Fruit fly (Drosophila melanogaster) whole organism, prepupa: ENCODE results near the gene INPP5E.

ENCODE experiments used
- Blimp-1 ChIP-seq: fragments of 200-800 bp; sonication (Bioruptor generic); optimal IDR thresholded peaks from 3 replicates; lab custom pipeline; 2017; ENCODE audit warnings: missing biosample characterization, missing genetic modification characterization, mild to moderate bottlenecking, moderate library complexity, missing genetic modification reagents
- CG10631 ChIP-seq: fragments of 200-800 bp; sonication (Bioruptor generic); optimal IDR thresholded peaks from 2 replicates; lab custom pipeline; 2016; ENCODE audit warnings: missing biosample characterization, missing genetic modification characterization
- CG10669 ChIP-seq: fragments of 200-800 bp; sonication (Bioruptor generic); optimal IDR thresholded peaks from 3 replicates; lab custom pipeline; 2018; ENCODE audit warnings: missing biosample characterization, mild to moderate bottlenecking, missing genetic modification characterization, moderate library complexity
- CG11294 ChIP-seq: fragments of 200-800 bp; sonication (Bioruptor generic); IDR thresholded peaks from 2 replicates; pipeline ENCODE4 v1.3.6; 2022; ENCODE audit warnings: missing biosample characterization, missing genetic modification characterization
- CG11762 ChIP-seq: fragments of 200-800 bp; sonication (Bioruptor generic); optimal IDR thresholded peaks from 3 replicates; lab custom pipeline; 2016; ENCODE audit warnings: missing biosample characterization, missing genetic modification characterization; ENCODE audit not compliant: insufficient read depth
- CG11902 ChIP-seq: fragments of 200-800 bp; sonication (Bioruptor generic); optimal IDR thresholded peaks from 3 replicates; lab custom pipeline; 2016; ENCODE audit warnings: missing biosample characterization, missing genetic modification characterization
- CG15336 ChIP-seq: fragments of 200-800 bp; sonication (Bioruptor generic); IDR thresholded peaks from 2 replicates; pipeline ENCODE4 v1.3.6; 2022; ENCODE audit warnings: missing biosample characterization, missing genetic modification characterization
- CG1621 ChIP-seq: fragments of 200-800 bp; sonication (Bioruptor generic); optimal IDR thresholded peaks from 3 replicates; lab custom pipeline; 2018; ENCODE audit warnings: missing biosample characterization, mild to moderate bottlenecking, missing genetic modification characterization
- CG32006 ChIP-seq: fragments of 200-800 bp; sonication (Bioruptor generic); optimal IDR thresholded peaks from 3 replicates; lab custom pipeline; 2017; ENCODE audit warnings: missing biosample characterization, mild to moderate bottlenecking, missing genetic modification characterization
- CG34406 ChIP-seq: fragments of 200-800 bp; sonication (Bioruptor generic); optimal IDR thresholded peaks from 3 replicates; lab custom pipeline; 2016; ENCODE audit warnings: missing biosample characterization, missing genetic modification characterization
- CG6163 ChIP-seq: fragments of 200-800 bp; sonication (Bioruptor generic); IDR thresholded peaks from 3 replicates; pipeline ENCODE4 v1.3.6; 2022; ENCODE audit warnings: missing biosample characterization, missing genetic modification characterization
- CG6276 ChIP-seq: fragments of 200-800 bp; sonication (Bioruptor generic); optimal IDR thresholded peaks from 2 replicates; lab custom pipeline; 2017; ENCODE audit warnings: missing biosample characterization, mild to moderate bottlenecking, missing genetic modification characterization
- CG6808 ChIP-seq: fragments of 200-800 bp; sonication (Bioruptor generic); optimal IDR thresholded peaks from 3 replicates; lab custom pipeline; 2017; ENCODE audit warnings: missing biosample characterization, missing genetic modification characterization, mild to moderate bottlenecking, moderate library complexity, missing genetic modification reagents
- CG6854 ChIP-seq: fragments of 200-800 bp; sonication (Bioruptor generic); optimal IDR thresholded peaks from 2 replicates; lab custom pipeline; 2017; ENCODE audit warnings: missing biosample characterization, mild to moderate bottlenecking, missing genetic modification characterization
- CG8119 ChIP-seq: fragments of 200-800 bp; sonication (Bioruptor generic); IDR thresholded peaks from 3 replicates; pipeline ENCODE4 v1.3.6; 2022; ENCODE audit warnings: missing biosample characterization, missing genetic modification characterization
- CG8319 ChIP-seq: fragments of 200-800 bp; sonication (Bioruptor generic); optimal IDR thresholded peaks from 3 replicates; lab custom pipeline; 2016; ENCODE audit warnings: missing biosample characterization, missing genetic modification characterization
- CG8632 ChIP-seq: fragments of 200-800 bp; sonication (Bioruptor generic); optimal IDR thresholded peaks from 3 replicates; lab custom pipeline; 2016; ENCODE audit warnings: missing biosample characterization, missing genetic modification characterization
- Eip75B ChIP-seq: fragments of 200-800 bp; sonication (Bioruptor generic); optimal IDR thresholded peaks from 3 replicates; lab custom pipeline; 2016; ENCODE audit warnings: missing biosample characterization, missing genetic modification characterization
- Eip78C ChIP-seq: fragments of 200-800 bp; sonication (Bioruptor generic); peaks from one replicate; lab custom pipeline; 2016; ENCODE audit warnings: missing biosample characterization, missing genetic modification characterization
- Eip93F ChIP-seq: fragments of 200-800 bp; sonication (Bioruptor generic); optimal IDR thresholded peaks from 2 replicates; lab custom pipeline; 2016; ENCODE audit warnings: missing biosample characterization, mild to moderate bottlenecking, missing genetic modification characterization
- Ets21C ChIP-seq: fragments of 200-800 bp; sonication (Bioruptor generic); optimal IDR thresholded peaks from 3 replicates; lab custom pipeline; 2016; ENCODE audit warnings: missing biosample characterization, missing genetic modification characterization
- Ets96B ChIP-seq: fragments of 200-800 bp; optimal IDR thresholded peaks from 2 replicates; lab custom pipeline; 2019; ENCODE audit warnings: missing biosample characterization, mild to moderate bottlenecking, missing genetic modification characterization, moderate library complexity
- Hr39 ChIP-seq: fragments of 200-800 bp; sonication (Bioruptor generic); optimal IDR thresholded peaks from 2 replicates; lab custom pipeline; 2016; ENCODE audit warnings: missing biosample characterization, missing genetic modification characterization
- Hr4 ChIP-seq: fragments of 200-800 bp; sonication (Bioruptor generic); optimal IDR thresholded peaks from 3 replicates; lab custom pipeline; 2016; ENCODE audit warnings: missing biosample characterization, missing genetic modification characterization
- Met ChIP-seq: fragments of 200-800 bp; sonication (Bioruptor generic); optimal IDR thresholded peaks from 3 replicates; lab custom pipeline; 2016; ENCODE audit warnings: missing biosample characterization, missing genetic modification characterization
- OdsH ChIP-seq: fragments of 200-800 bp; sonication (Bioruptor generic); optimal IDR thresholded peaks from 3 replicates; lab custom pipeline; 2016; ENCODE audit warnings: missing biosample characterization, missing genetic modification characterization
- Sox102F ChIP-seq: fragments of 200-800 bp; sonication (Bioruptor generic); optimal IDR thresholded peaks from 2 replicates; lab custom pipeline; 2016; ENCODE audit warnings: missing biosample characterization, mild to moderate bottlenecking, missing genetic modification characterization
- Sox14 ChIP-seq: fragments of 200-800 bp; sonication (Bioruptor generic); optimal IDR thresholded peaks from 3 replicates; lab custom pipeline; 2016; ENCODE audit warnings: missing biosample characterization, missing genetic modification characterization
- Sox15 ChIP-seq: fragments of 200-800 bp; sonication (Bioruptor generic); optimal IDR thresholded peaks from 3 replicates; lab custom pipeline; 2016; ENCODE audit warnings: missing biosample characterization, missing genetic modification characterization
- achi ChIP-seq: fragments of 200-800 bp; sonication (Bioruptor generic); optimal IDR thresholded peaks from 3 replicates; lab custom pipeline; 2016; ENCODE audit warnings: missing biosample characterization, missing genetic modification characterization
- cyc ChIP-seq: fragments of 200-800 bp; sonication (Bioruptor generic); optimal IDR thresholded peaks from 3 replicates; lab custom pipeline; 2016; ENCODE audit warnings: missing biosample characterization, missing genetic modification characterization
- dsx ChIP-seq: fragments of 200-800 bp; optimal IDR thresholded peaks from 3 replicates; lab custom pipeline; 2019; ENCODE audit warnings: missing biosample characterization, mild to moderate bottlenecking, missing genetic modification characterization, moderate library complexity; ENCODE audit not compliant: poor library complexity, severe bottlenecking
- eg ChIP-seq: fragments of 200-800 bp; sonication (Bioruptor generic); IDR thresholded peaks from 3 replicates; pipeline ENCODE4 v1.3.6; 2022; ENCODE audit warnings: missing biosample characterization, missing genetic modification characterization
- esn ChIP-seq: fragments of 200-800 bp; sonication (Bioruptor generic); optimal IDR thresholded peaks from 2 replicates; lab custom pipeline; 2016; ENCODE audit warnings: missing biosample characterization, mild to moderate bottlenecking, missing genetic modification characterization, moderate library complexity
- fd59A ChIP-seq: fragments of 200-800 bp; sonication (Bioruptor generic); optimal IDR thresholded peaks from 2 replicates; lab custom pipeline; 2017; ENCODE audit warnings: missing biosample characterization, mild to moderate bottlenecking, missing genetic modification characterization, missing genetic modification reagents
- fd85E ChIP-seq: fragments of 200-800 bp; sonication (Bioruptor generic); optimal IDR thresholded peaks from 3 replicates; lab custom pipeline; 2016; ENCODE audit warnings: missing biosample characterization, missing genetic modification characterization
- fkh ChIP-seq: fragments of 200-800 bp; sonication (Bioruptor generic); optimal IDR thresholded peaks from 3 replicates; lab custom pipeline; 2017; ENCODE audit warnings: missing biosample characterization, mild to moderate bottlenecking, missing genetic modification characterization, moderate library complexity
- lz ChIP-seq: fragments of 200-800 bp; sonication (Bioruptor generic); optimal IDR thresholded peaks from 3 replicates; lab custom pipeline; 2016; ENCODE audit warnings: missing biosample characterization, missing genetic modification characterization
- net ChIP-seq: fragments of 200-800 bp; sonication (Bioruptor generic); optimal IDR thresholded peaks from 3 replicates; lab custom pipeline; 2016; ENCODE audit warnings: missing biosample characterization, missing genetic modification characterization
- pdm3 ChIP-seq: fragments of 200-800 bp; sonication (Bioruptor generic); optimal IDR thresholded peaks from 3 replicates; lab custom pipeline; 2016; ENCODE audit warnings: missing biosample characterization, missing genetic modification characterization
- spab ChIP-seq: fragments of 200-800 bp; sonication (Bioruptor generic); optimal IDR thresholded peaks from 2 replicates; lab custom pipeline; 2017; ENCODE audit warnings: missing biosample characterization, mild to moderate bottlenecking, missing genetic modification characterization, missing genetic modification reagents
- ss ChIP-seq, 2 experiments: fragments of 200-800 bp; sonication (Bioruptor generic); optimal IDR thresholded peaks; 2 replicates in 1 of 2; 3 replicates in 1 of 2; lab custom pipeline; 2017 to 2018; ENCODE audit warnings: mild to moderate bottlenecking in 2 of 2, missing biosample characterization in 2 of 2, missing genetic modification characterization in 2 of 2, moderate library complexity in 1 of 2
- svp ChIP-seq: fragments of 200-800 bp; sonication (Bioruptor generic); peaks from one replicate; lab custom pipeline; 2016; ENCODE audit warnings: missing biosample characterization, missing genetic modification characterization
- topi ChIP-seq: fragments of 200-800 bp; sonication (Bioruptor generic); optimal IDR thresholded peaks from 3 replicates; lab custom pipeline; 2016; ENCODE audit warnings: missing biosample characterization, missing genetic modification characterization

INPP5E gene

DNA sequence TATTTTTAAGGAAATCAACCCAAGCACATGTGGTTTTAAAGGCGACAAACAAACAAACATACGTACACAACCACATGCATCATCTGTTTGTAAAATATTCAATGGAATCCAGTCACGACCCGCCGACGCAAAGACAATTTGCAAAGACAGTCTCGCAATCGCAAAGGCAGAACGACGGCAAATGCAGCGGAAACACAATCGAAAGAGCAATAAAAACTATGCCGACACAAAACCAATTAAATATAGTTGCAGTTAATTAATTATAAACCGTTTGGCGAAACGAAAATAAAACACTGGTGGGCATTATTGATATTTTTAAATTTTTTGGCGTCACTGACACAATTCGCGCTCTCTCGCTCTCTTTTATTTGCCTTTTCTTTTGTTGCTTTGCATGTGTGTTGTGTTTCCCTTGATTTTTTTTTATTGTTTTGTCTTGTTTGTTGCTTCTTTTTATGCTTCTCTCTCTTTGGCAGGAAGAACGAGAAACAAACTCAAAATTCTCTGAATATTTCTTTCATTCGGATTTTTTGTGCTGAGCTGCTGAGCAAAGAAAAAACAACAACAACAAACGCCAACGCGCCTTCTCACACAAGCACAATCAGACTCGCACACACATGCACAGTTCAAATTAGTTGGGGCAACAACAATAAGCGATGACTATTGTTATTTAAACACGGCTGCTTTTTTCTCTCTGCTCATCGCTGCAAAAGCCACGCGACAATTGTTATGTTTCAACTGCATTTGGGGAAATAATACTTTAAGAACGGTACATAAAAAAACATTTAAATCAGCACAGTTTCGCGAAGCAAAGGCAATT, 11.7 kb upstream of the INPP5E start (continued):
- TF ChIP-seq eg (GFP tag; lab: Robert Waterston, UW) (peak; percentile 91), dsx (GFP tag; lab: Kevin White, UChicago) (peak; percentile 19), fkh (GFP tag; lab: Kevin White, UChicago) (peak; percentile 62), topi (GFP tag; lab: Kevin White, UChicago) (no peak), CG11902 (no peak), CG1621 (tag; lab: Kevin White, UChicago) (peak; percentile 11), net (GFP tag; lab: Kevin White, UChicago) (peak; percentile 64), Sox15 (no peak), Met (GFP tag; lab: Kevin White, UChicago) (peak; percentile 3)

dm6 chr3L:12266343-12267287, 10.8 kb upstream of the INPP5E start, which contains the start of gene app:
app (minus strand) TSS chr3L:12266841.
- TF ChIP-seq CG15336 (peak; percentile 94), Ets21C (peak; percentile 84), eg (GFP tag; lab: Robert Waterston, UW) (peak; percentile 97), cyc (peak; percentile 89), CG34406 (peak; percentile 92), fd85E (peak; percentile 72), CG32006 (GFP tag; lab: Kevin White, UChicago) (peak; percentile 93), net (GFP tag; lab: Kevin White, UChicago) (peak; percentile 84), CG8632 (GFP tag; lab: Kevin White, UChicago) (peak; percentile 91), Blimp-1 (GFP tag; lab: Kevin White, UChicago) (peak; percentile 87), CG10669 (GFP tag; lab: Kevin White, UChicago) (peak; percentile 93), fd59A (peak; percentile 88), Eip75B (GFP tag; lab: Kevin White, UChicago) (peak; percentile 80), esn (GFP tag; lab: Kevin White, UChicago) (peak; percentile 89), Hr4 (peak; percentile 91), CG10631 (peak; percentile 90), svp (GFP tag; lab: Kevin White, UChicago) (peak; percentile 96), fkh (GFP tag; lab: Kevin White, UChicago) (peak; percentile 15), OdsH (GFP tag; lab: Kevin White, UChicago) (peak; percentile 93), Sox14 (GFP tag; lab: Kevin White, UChicago) (peak; percentile 93), CG6808 (GFP tag; lab: Kevin White, UChicago) (peak; percentile 81), dsx (GFP tag; lab: Kevin White, UChicago) (peak; percentile 87), Eip93F (GFP tag; lab: Kevin White, UChicago) (peak; percentile 88), Sox15 (peak; percentile 91), lz (peak; percentile 94), ss (GFP tag; optimal IDR thresholded peaks at IDR 0.05; lab: Kevin White, UChicago) (peak; percentile 76 to 91), Eip78C (GFP tag; lab: Kevin White, UChicago) (peak; percentile 98), CG11294 (GFP tag; lab: Robert Waterston, UW) (peak; percentile 91), CG11762 (GFP tag; lab: Kevin White, UChicago) (peak; percentile 86), CG1621 (tag; lab: Kevin White, UChicago) (peak; percentile 93), Ets96B (tag; lab: Kevin White, UChicago) (peak; percentile 91), CG6163 (GFP tag; lab: Robert Waterston, UW) (peak; percentile 98), pdm3 (peak; percentile 92), spab (GFP tag; lab: Kevin White, UChicago) (peak; percentile 84), Sox102F (peak; percentile 90), CG8319 (GFP tag; lab: Kevin White, UChicago) (peak; percentile 84), CG6854 (peak; percentile 66), Hr39 (peak; percentile 90), CG8119 (GFP tag; lab: Robert Waterston, UW) (peak; percentile 92), achi (GFP tag; lab: Kevin White, UChicago) (peak; percentile 90), CG6276 (GFP tag; lab: Kevin White, UChicago) (peak; percentile 91)
